Worm (Caenorhabditis elegans) whole organism, L4/young adult: ENCODE measurements around the gene srt-7.

Experiments used
- W03F9.2 ChIP-seq: fragments of 150-350 bp; optimal IDR thresholded peaks from 2 replicates; lab custom pipeline; 2014; ENCODE audit warnings: missing biosample characterization, missing genetic modification characterization
- dao-5 ChIP-seq: sonication (generic microtip); optimal IDR thresholded peaks from 2 replicates; lab custom pipeline; 2016; ENCODE audit warnings: missing genotype, missing genetic modification characterization, moderate library complexity, missing compliant biosample characterization
- him-1 ChIP-seq: sonication (generic microtip); optimal IDR thresholded peaks from 2 replicates; lab custom pipeline; 2016; ENCODE audit warnings: missing genotype, missing genetic modification reagents, missing genetic modification characterization, missing compliant biosample characterization

DNA sequence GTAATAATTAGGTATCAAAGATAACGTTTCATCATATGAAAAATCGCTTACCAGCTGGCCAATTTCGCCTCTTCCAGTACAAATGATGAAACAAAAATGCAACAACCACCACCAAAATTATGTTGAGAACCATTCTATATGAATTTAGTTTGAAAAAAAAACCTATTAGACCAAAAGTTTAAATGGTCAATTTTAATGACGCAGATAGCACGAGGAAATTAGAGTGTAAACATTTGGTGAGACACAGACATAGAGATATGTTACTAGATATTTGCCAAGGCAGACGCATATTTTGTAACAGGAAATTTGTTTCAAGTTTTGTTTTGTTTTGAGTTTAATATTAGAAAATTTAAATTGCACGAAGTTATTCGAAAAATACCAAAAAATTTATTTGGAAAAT, 12.8 kb downstream of the srt-7 start, which contains the start of gene cyp-33C9:
- no peak for TF ChIP-seq dao-5 (tag; lab: Kevin White, UChicago)
- TF ChIP-seq W03F9.2 (tag; lab: Kevin White, UChicago) = no peak
- no peak for TF ChIP-seq him-1 (tag; lab: Kevin White, UChicago)
